Worm (Caenorhabditis elegans): ENCODE results near the gene Y57A10B.6.
"Not testable (repeated sequence)": the region's sequence is repeated elsewhere in the genome, so short reads cannot be mapped to it uniquely, and the experiment has no call there.

Gene Y57A10B.6

ce11 chrII:12441164-12441563 lies 51.3 kb downstream of the Y57A10B.6 start, which contains the start of gene Y57A10C.10:
TSS of gene Y57A10C.10 (minus strand) at chrII:12441264.
- TF ChIP-seq elt-1 (tag; optimal IDR thresholded peaks at IDR 0.05; ENCODE audit: borderline replicate concordance, insufficient read depth); nhr-2 (tag; optimal IDR thresholded peaks at IDR 0.05); ces-1 (GFP tag; optimal IDR thresholded peaks at IDR 0.05): not testable (repeated sequence)

All from whole organism, mixed stage, embryonic.